Fruit fly (Drosophila melanogaster): ENCODE results near the gene TotF.
A peak's percentile ranks its signal among the peaks of the same experiment; 100 is the strongest.

TotF gene

dm6 chr2L:19865539-19866068, 46.6 kb downstream of the TotF start:
- TF ChIP-seq Side (GFP tag; optimal IDR thresholded peaks at IDR 0.05) (peak; percentile 96), bcd (GFP tag; optimal IDR thresholded peaks at IDR 0.05) (peak; percentile 90), lmd (GFP tag; IDR thresholded peaks at IDR 0.05) (peak; percentile 89), CG4854 (GFP tag; optimal IDR thresholded peaks at IDR 0.05) (peak; percentile 58), Lhr (GFP tag; optimal IDR thresholded peaks at IDR 0.05) (peak; percentile 87), ssp (GFP tag; IDR thresholded peaks at IDR 0.05) (peak; percentile 77), otp (GFP tag; IDR thresholded peaks at IDR 0.05) (peak; percentile 98), pros (GFP tag; optimal IDR thresholded peaks at IDR 0.05) (peak; percentile 6), trem (tag; optimal IDR thresholded peaks at IDR 0.05) (peak; percentile 87), CG1647 (GFP tag; optimal IDR thresholded peaks at IDR 0.05) (peak; percentile 80), CG8944 (GFP tag; optimal IDR thresholded peaks at IDR 0.05) (peak; percentile 92), CG9437 (GFP tag; optimal IDR thresholded peaks at IDR 0.05) (peak; percentile 83), Hr3 (GFP tag; optimal IDR thresholded peaks at IDR 0.05) (peak; percentile 92), CG6689 (GFP tag; IDR thresholded peaks at IDR 0.05) (peak; percentile 94), kah (GFP tag; optimal IDR thresholded peaks at IDR 0.05) (peak; percentile 70), CG2889 (GFP tag; IDR thresholded peaks at IDR 0.05) (peak; percentile 94), br (optimal IDR thresholded peaks at IDR 0.05) (no peak), CG18011 (GFP tag; optimal IDR thresholded peaks at IDR 0.05) (peak; percentile 88), CG12391 (tag; optimal IDR thresholded peaks at IDR 0.05) (peak; percentile 98), CG9797 (GFP tag; optimal IDR thresholded peaks at IDR 0.05) (peak; percentile 8), chinmo (GFP tag; IDR thresholded peaks at IDR 0.05; ENCODE audit: partially characterized antibody) (peak; percentile 70; the same call in 1 of the 4 replicates), H15 (GFP tag; IDR thresholded peaks at IDR 0.05) (peak; percentile 94), hkb (optimal IDR thresholded peaks at IDR 0.05) (no peak), hkb (GFP tag; IDR thresholded peaks at IDR 0.05) (peak; percentile 97), pita (GFP tag; optimal IDR thresholded peaks at IDR 0.05) (no peak), gem (tag; optimal IDR thresholded peaks at IDR 0.05) (peak; percentile 98), Optix (GFP tag; IDR thresholded peaks at IDR 0.05) (peak; percentile 94), Jarid2 (GFP tag; optimal IDR thresholded peaks at IDR 0.05) (peak; percentile 90), Usf (GFP tag; optimal IDR thresholded peaks at IDR 0.05) (peak; percentile 74), lab (GFP tag; optimal IDR thresholded peaks at IDR 0.05) (peak; percentile 95), CG2202 (tag; optimal IDR thresholded peaks at IDR 0.05) (peak; percentile 94), CG30403 (GFP tag; optimal IDR thresholded peaks at IDR 0.05) (peak; percentile 97), unpg (GFP tag; optimal IDR thresholded peaks at IDR 0.05) (peak; percentile 98), fd3F (GFP tag; optimal IDR thresholded peaks at IDR 0.05) (peak; percentile 94), Fer1 (GFP tag; optimal IDR thresholded peaks at IDR 0.05) (peak; percentile 91), Abd-B (GFP tag; optimal IDR thresholded peaks at IDR 0.05) (peak; percentile 84), CG17568 (GFP tag; optimal IDR thresholded peaks at IDR 0.05) (peak; percentile 92), Dip2 (GFP tag; IDR thresholded peaks at IDR 0.05) (peak; percentile 48; the same call in 1 of the 2 replicates), CG6791 (GFP tag; IDR thresholded peaks at IDR 0.05; ENCODE audit: partially characterized antibody) (no peak), nau (GFP tag; optimal IDR thresholded peaks at IDR 0.05) (peak; percentile 91), Camta (GFP tag; optimal IDR thresholded peaks at IDR 0.05) (peak; percentile 94), Dll (GFP tag; IDR thresholded peaks at IDR 0.05; ENCODE audit: partially characterized antibody) (no peak), CG4404 (GFP tag; IDR thresholded peaks at IDR 0.05) (peak; percentile 84), tin (GFP tag; optimal IDR thresholded peaks at IDR 0.05) (peak; percentile 74), CG7745 (tag; optimal IDR thresholded peaks at IDR 0.05) (peak; percentile 73), CG12744 (GFP tag; optimal IDR thresholded peaks at IDR 0.05) (peak; percentile 94), CG15269 (tag; optimal IDR thresholded peaks at IDR 0.05) (peak; percentile 96), BtbVII (GFP tag; optimal IDR thresholded peaks at IDR 0.05) (peak; percentile 91), CG10431 (GFP tag; optimal IDR thresholded peaks at IDR 0.05) (peak; percentile 76), slou (GFP tag; optimal IDR thresholded peaks at IDR 0.05) (peak; percentile 75)

Measured in whole organism, embryonic.